Worm (Caenorhabditis elegans): ENCODE data around the gene ZK643.6.
"Not testable (repeated sequence)": the region's sequence is repeated elsewhere in the genome, so short reads cannot be mapped to it uniquely, and the experiment has no call there.

The ZK643.6 gene

DNA sequence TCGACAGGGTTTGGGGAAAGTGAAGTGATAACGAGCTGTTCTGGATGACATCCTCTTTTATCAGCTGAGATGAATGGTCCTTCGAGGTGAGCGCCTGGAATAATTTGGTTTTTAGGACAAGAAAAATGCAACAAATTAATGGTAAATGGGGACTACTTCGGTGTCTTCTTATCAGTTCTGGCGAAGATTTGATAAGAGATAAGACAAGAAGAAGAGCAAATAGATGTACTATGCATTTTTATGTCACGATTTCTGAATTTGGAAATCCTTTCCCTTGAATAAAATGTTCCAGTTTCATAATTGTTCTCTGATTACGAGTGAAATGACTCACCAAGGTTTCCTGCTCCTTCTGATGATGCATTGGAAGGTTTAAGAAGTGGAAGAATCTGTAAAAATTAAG is 37.3 kb upstream of the ZK643.6 start:
- TF ChIP-seq dmd-9 (GFP tag; IDR thresholded peaks at IDR 0.05) (no peak), pqm-1 (tag; optimal IDR thresholded peaks at IDR 0.05) (peak; percentile 80), madf-5 (GFP tag; IDR thresholded peaks at IDR 0.05) (0 out of 4 replicates have a peak, but pooled peaks of 1 of the 2 experiments have one; percentile 0)

DNA sequence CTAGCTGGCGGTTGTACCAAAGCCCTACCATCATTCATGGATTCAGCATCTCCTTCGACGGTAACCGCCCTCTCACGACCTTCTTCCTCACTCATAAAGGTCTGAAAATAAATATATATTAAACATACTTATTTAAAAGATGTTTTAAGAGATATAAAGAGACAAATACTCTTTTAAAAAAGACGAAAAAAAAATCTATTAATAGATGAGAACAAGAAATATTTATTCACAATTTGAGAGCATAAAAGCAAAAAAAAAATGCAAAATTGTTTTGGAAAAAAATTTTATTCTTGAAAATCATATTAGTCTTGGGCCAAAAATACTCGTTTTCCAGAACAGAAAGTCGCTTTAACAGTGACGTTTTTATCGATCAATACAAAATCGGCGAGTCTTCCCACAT is 36.1 kb upstream of the ZK643.6 start, which contains the start of gene skat-1:
skat-1 (minus strand) TSS at position 101 of the 400 bp plus-strand sequence.
- TF ChIP-seq rbr-2 (tag; optimal IDR thresholded peaks at IDR 0.05) (no peak), mdt-29 (GFP tag; IDR thresholded peaks at IDR 0.05) (no peak), nhr-6 (tag; optimal IDR thresholded peaks at IDR 0.05) (no peak), lin-38 (GFP tag; IDR thresholded peaks at IDR 0.05) (peak; percentile 21; the same call in 1 of the 2 replicates), hmg-1.1 (GFP tag; IDR thresholded peaks at IDR 0.05) (no peak), daf-12 (tag; optimal IDR thresholded peaks at IDR 0.05) (no peak), T20F7.1 (GFP tag; optimal IDR thresholded peaks at IDR 0.05) (no peak), nhr-102 (tag; optimal IDR thresholded peaks at IDR 0.05) (peak; percentile 7), php-3 (GFP tag; IDR thresholded peaks at IDR 0.05) (no peak), ceh-32 (tag; optimal IDR thresholded peaks at IDR 0.05; ENCODE audit: poor library complexity) (no peak), zfp-3 (GFP tag; conservative IDR thresholded peaks at IDR 0.05) (no peak), spr-3 (GFP tag; optimal IDR thresholded peaks at IDR 0.05) (no peak), nhr-10 (tag; optimal IDR thresholded peaks at IDR 0.05) (no peak), jun-1 (tag; optimal IDR thresholded peaks at IDR 0.05) (no peak), ceh-82 (tag; optimal IDR thresholded peaks at IDR 0.05) (no peak)

DNA sequence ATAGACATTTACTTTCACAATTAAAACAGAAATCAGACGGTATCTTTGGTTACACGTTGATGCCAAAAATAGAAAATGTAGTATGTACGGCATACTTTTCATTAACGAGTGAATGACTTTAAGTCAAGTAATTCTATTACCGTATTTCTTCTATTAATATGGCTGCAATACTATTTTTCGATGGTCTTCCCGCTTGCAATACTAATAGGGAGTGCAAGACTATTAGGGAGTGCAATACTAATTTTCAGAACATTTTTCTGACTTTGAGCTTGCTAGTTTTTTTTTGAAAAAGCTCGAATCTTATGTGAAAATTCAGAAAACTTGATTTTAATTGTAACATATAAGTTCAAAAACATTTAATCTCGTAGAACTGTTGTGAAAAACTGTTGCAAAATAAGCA is 29.2 kb upstream of the ZK643.6 start, which contains the start of gene R08D7.7:
R08D7.7 (plus strand) TSS at position 301 of the 400 bp plus-strand sequence.
- not testable (repeated sequence) for TF ChIP-seq snpc-1.2, hmg-1.1, nhr-42 (GFP tag; IDR thresholded peaks at IDR 0.05)

DNA sequence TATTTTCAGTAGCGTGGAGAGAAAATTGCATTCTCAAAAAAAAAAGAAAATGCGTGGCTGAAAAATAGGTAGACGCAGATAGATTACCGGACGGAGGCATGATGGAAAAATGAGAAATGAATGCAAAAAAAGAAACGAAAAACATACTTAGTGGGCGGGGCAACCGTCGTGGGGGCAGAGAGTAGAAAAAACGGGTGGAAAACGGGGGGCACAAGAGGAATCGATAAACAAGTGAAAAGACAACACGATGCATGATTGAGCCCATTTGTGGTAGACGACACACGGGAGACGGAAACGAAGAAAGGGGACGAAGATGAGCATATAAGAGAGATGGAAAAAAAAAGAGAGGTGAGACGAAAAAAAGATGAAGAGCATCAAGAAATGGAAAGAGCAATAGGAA is 28.0 kb upstream of the ZK643.6 start:
- no peak for TF ChIP-seq zag-1 (tag; optimal IDR thresholded peaks at IDR 0.05)
- no peak for TF ChIP-seq daf-19 (GFP tag; conservative IDR thresholded peaks at IDR 0.05)
- TF ChIP-seq snpc-1.2 (GFP tag; IDR thresholded peaks at IDR 0.05) = no peak
- TF ChIP-seq D1046.2 (GFP tag; IDR thresholded peaks at IDR 0.05) = no peak
- no peak for TF ChIP-seq nhr-48 (tag; optimal IDR thresholded peaks at IDR 0.05)
- peak; percentile 18 for TF ChIP-seq hlh-30 (tag; optimal IDR thresholded peaks at IDR 0.05; ENCODE audit: insufficient read depth)
- no peak for TF ChIP-seq daf-16 (GFP tag; optimal IDR thresholded peaks at IDR 0.05)
- TF ChIP-seq daf-16 (tag; optimal IDR thresholded peaks at IDR 0.05) = peak; percentile 10
- TF ChIP-seq nhr-102 (tag; optimal IDR thresholded peaks at IDR 0.05) = no peak
- TF ChIP-seq dve-1 (tag; optimal IDR thresholded peaks at IDR 0.05; ENCODE audit: insufficient read depth) = peak; percentile 2
- peak; percentile 38 for TF ChIP-seq rbr-2 (tag; optimal IDR thresholded peaks at IDR 0.05)
- TF ChIP-seq unc-62 (GFP tag; optimal IDR thresholded peaks at IDR 0.05 in 1 of 2) = peak in 1 of 2 experiments; percentile 70
- TF ChIP-seq unc-62 (tag; optimal IDR thresholded peaks at IDR 0.05) = no peak
- TF ChIP-seq spr-3 (GFP tag; optimal IDR thresholded peaks at IDR 0.05) = no peak
- no peak for TF ChIP-seq lim-7 (GFP tag; IDR thresholded peaks at IDR 0.05)
- peak; percentile 94 for TF ChIP-seq aha-1 (tag)

DNA sequence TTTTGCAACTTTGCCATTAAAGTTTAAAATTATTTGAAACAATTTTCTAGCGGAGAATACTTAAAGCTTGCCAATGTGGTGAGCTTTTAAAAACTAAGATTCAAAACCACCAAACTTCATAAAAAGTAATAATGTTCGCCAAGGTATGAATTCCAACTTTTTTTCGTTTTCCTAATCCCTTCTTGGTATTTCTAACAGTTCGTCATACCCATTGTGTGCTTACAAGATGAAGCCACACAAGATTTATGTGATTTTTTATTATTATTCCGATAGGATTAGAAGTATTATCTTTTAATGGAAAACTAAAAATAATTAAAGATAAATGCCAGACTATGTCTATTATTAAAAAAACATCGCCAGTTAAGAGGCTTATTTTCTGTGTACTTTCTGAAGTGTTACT is 27.5 kb upstream of the ZK643.6 start:
- TF ChIP-seq dpl-1 (GFP tag; optimal IDR thresholded peaks at IDR 0.05) (no peak), dmd-9 (GFP tag; IDR thresholded peaks at IDR 0.05) (no peak), zip-11 (GFP tag; IDR thresholded peaks at IDR 0.05) (no peak), F49E8.2 (tag; optimal IDR thresholded peaks at IDR 0.05; ENCODE audit: borderline replicate concordance) (no peak), fkh-10 (GFP tag; optimal IDR thresholded peaks at IDR 0.05) (no peak), mdl-1 (tag; optimal IDR thresholded peaks at IDR 0.05) (no peak)

Measured in whole organism, L4 larva.